Worm (Caenorhabditis elegans): Measurements from ENCODE around the gene srbc-17.

Gene srbc-17

DNA sequence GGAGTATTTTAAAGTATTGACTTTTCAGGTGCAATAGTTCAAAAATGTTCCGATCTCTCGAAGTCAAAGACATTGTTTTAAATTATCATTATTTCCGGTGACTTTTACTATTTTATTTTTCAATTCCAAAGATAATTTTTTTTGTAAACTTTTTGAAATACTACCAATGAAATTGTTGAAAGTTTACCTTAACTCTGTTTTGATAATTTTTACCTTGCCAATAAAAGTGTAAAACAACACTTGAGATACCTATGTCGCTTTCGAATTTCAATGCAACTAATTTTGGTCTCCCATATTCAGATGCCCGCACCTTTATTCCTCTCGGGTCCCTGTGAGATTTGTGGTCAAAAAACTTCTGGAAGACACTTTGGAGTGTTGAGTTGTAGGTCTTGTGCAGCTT, 47.6 kb downstream of the srbc-17 start, which contains the start of gene nhr-103:
Gene nhr-103 (plus strand): TSS at position 301 of the 400 bp plus-strand sequence.
- TF ChIP-seq nhr-85 (tag) (no peak), ceh-8 (GFP tag; optimal IDR thresholded peaks at IDR 0.05) (no peak), aha-1 (tag; optimal IDR thresholded peaks at IDR 0.05) (no peak), elt-3 (tag; optimal IDR thresholded peaks at IDR 0.05) (no peak), nhr-19 (GFP tag; conservative IDR thresholded peaks at IDR 0.05) (no peak), lin-39 (tag; optimal IDR thresholded peaks at IDR 0.05) (no peak), rnt-1 (tag; optimal IDR thresholded peaks at IDR 0.05) (no peak), unc-86 (tag; optimal IDR thresholded peaks at IDR 0.05) (no peak), hpl-2 (GFP tag; optimal IDR thresholded peaks at IDR 0.05) (no peak), Y116A8C.19 (tag; optimal IDR thresholded peaks at IDR 0.05; ENCODE audit: borderline replicate concordance) (no peak)

DNA sequence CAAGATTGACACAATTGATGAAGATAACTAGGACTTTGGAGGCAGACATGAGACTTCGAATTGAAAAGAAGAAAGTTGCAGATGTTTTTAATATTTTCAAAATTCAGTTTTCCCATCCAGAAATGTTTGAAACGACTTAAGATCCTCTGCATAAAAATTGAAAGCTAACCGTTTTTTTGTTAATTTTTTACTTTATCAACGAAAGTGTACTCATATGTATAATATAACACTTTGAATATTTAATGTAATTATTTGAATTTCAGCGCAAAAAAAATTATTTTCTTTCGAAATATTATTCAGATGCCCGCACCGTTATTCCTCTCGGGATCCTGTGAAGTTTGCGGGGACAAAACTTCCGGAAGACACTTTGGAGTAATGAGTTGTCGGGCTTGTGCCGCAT, 49.4 kb downstream of the srbc-17 start, which contains the start of gene nhr-18:
Gene nhr-18 (plus strand): TSS at position 301 of the 400 bp plus-strand sequence.
- TF ChIP-seq efl-1 (optimal IDR thresholded peaks at IDR 0.05) (no peak), efl-1 (GFP tag; optimal IDR thresholded peaks at IDR 0.05 in 1 of 2) (peak in 1 of 2 experiments; percentile 15), nhr-84 (tag; optimal IDR thresholded peaks at IDR 0.05) (no peak), C04F5.9 (tag; optimal IDR thresholded peaks at IDR 0.05) (no peak), blmp-1 (tag; optimal IDR thresholded peaks at IDR 0.05) (no peak), unc-98 (GFP tag; IDR thresholded peaks at IDR 0.05) (no peak)

All from whole organism, L1 larva.